Worm (Caenorhabditis elegans): ENCODE measurements around the gene gly-10.

gly-10 gene

ce11 chrIV:13755619-13756018, 23.3 kb upstream of the gly-10 start:
- TF ChIP-seq ztf-4 (tag; optimal IDR thresholded peaks at IDR 0.05) (no peak), aly-2 (tag; optimal IDR thresholded peaks at IDR 0.05) (no peak), ama-1 (optimal IDR thresholded peaks at IDR 0.05) (no peak), nhr-67 (tag; optimal IDR thresholded peaks at IDR 0.05) (no peak), ceh-28 (tag; optimal IDR thresholded peaks at IDR 0.05) (no peak), nfya-1 (tag; optimal IDR thresholded peaks at IDR 0.05; ENCODE audit: insufficient read depth) (no peak), pha-4 (tag; optimal IDR thresholded peaks at IDR 0.05) (no peak), hmg-11 (tag; optimal IDR thresholded peaks at IDR 0.05) (no peak), elt-3 (tag; optimal IDR thresholded peaks at IDR 0.05) (no peak), zag-1 (tag; optimal IDR thresholded peaks at IDR 0.05) (no peak)

- no peak for TF ChIP-seq fkh-2 (tag; optimal IDR thresholded peaks at IDR 0.05)
Measured at ce11 chrIV:13763449-13763848, 15.4 kb upstream of the gly-10 start.

ce11 chrIV:13764708-13765107, 14.2 kb upstream of the gly-10 start:
- peak; percentile 74 for TF ChIP-seq nfya-1 (tag; optimal IDR thresholded peaks at IDR 0.05; ENCODE audit: insufficient read depth)
- TF ChIP-seq nhr-67 (tag; optimal IDR thresholded peaks at IDR 0.05): no peak
- no peak for TF ChIP-seq aly-2 (tag; optimal IDR thresholded peaks at IDR 0.05)
- TF ChIP-seq pha-4 (tag; optimal IDR thresholded peaks at IDR 0.05): no peak
- no peak for TF ChIP-seq lin-39 (tag; optimal IDR thresholded peaks at IDR 0.05)

- TF ChIP-seq hmg-11 (tag; optimal IDR thresholded peaks at IDR 0.05) (no peak), jun-1 (tag; optimal IDR thresholded peaks at IDR 0.05) (no peak), nhr-25 (tag; optimal IDR thresholded peaks at IDR 0.05) (no peak), ceh-9 (tag; optimal IDR thresholded peaks at IDR 0.05) (no peak), nhr-23 (tag; optimal IDR thresholded peaks at IDR 0.05) (no peak), ceh-82 (tag; optimal IDR thresholded peaks at IDR 0.05) (no peak), egl-5 (tag; optimal IDR thresholded peaks at IDR 0.05) (no peak), tbx-2 (tag; optimal IDR thresholded peaks at IDR 0.05) (no peak), lin-15B (tag; optimal IDR thresholded peaks at IDR 0.05) (no peak), snpc-4 (tag; optimal IDR thresholded peaks at IDR 0.05) (no peak), zag-1 (tag; optimal IDR thresholded peaks at IDR 0.05) (no peak), sea-2 (GFP tag; optimal IDR thresholded peaks at IDR 0.05) (no peak), nhr-11 (tag; optimal IDR thresholded peaks at IDR 0.05) (no peak), nhr-76 (tag; optimal IDR thresholded peaks at IDR 0.05) (no peak), ama-1 (optimal IDR thresholded peaks at IDR 0.05) (no peak), pha-4 (tag; optimal IDR thresholded peaks at IDR 0.05) (no peak), nhr-77 (tag; optimal IDR thresholded peaks at IDR 0.05) (no peak), elt-1 (tag; optimal IDR thresholded peaks at IDR 0.05) (no peak), R02D3.7 (tag; optimal IDR thresholded peaks at IDR 0.05) (no peak)
Measured at ce11 chrIV:13774578-13774977, 4.3 kb upstream of the gly-10 start, which contains the start of gene Y45F10D.2. TSS of gene Y45F10D.2 (minus strand) at chrIV:13774678.

- TF ChIP-seq hmg-11 (tag; optimal IDR thresholded peaks at IDR 0.05) (no peak), pha-4 (tag; optimal IDR thresholded peaks at IDR 0.05) (peak; percentile 7)
Measured at ce11 chrIV:13776115-13776514, 2.8 kb upstream of the gly-10 start, which contains the start of gene Y45F10D.16. TSS of gene Y45F10D.16 (plus strand) at chrIV:13776415.

ce11 chrIV:13776745-13777144, 2.2 kb upstream of the gly-10 start:
- no peak for TF ChIP-seq ama-1 (optimal IDR thresholded peaks at IDR 0.05)
- no peak for TF ChIP-seq fos-1 (tag; optimal IDR thresholded peaks at IDR 0.05)

- no peak for TF ChIP-seq elt-1 (tag; optimal IDR thresholded peaks at IDR 0.05)
- TF ChIP-seq pqm-1 (tag; optimal IDR thresholded peaks at IDR 0.05): peak; percentile 27
- TF ChIP-seq hmg-11 (tag; optimal IDR thresholded peaks at IDR 0.05): peak; percentile 48
- peak; percentile 65 for TF ChIP-seq egl-5 (tag; optimal IDR thresholded peaks at IDR 0.05)
- TF ChIP-seq ceh-28 (tag; optimal IDR thresholded peaks at IDR 0.05): peak; percentile 6
- peak; percentile 27 for TF ChIP-seq R02D3.7 (tag; optimal IDR thresholded peaks at IDR 0.05)
- TF ChIP-seq pha-4 (tag; optimal IDR thresholded peaks at IDR 0.05): peak; percentile 95
- peak; percentile 73 for TF ChIP-seq nhr-25 (tag; optimal IDR thresholded peaks at IDR 0.05)
- TF ChIP-seq lin-15B (tag; optimal IDR thresholded peaks at IDR 0.05): peak; percentile 99
- TF ChIP-seq nhr-23 (tag; optimal IDR thresholded peaks at IDR 0.05): peak; percentile 80
- TF ChIP-seq sea-2 (GFP tag; optimal IDR thresholded peaks at IDR 0.05): no peak
- peak; percentile 78 for TF ChIP-seq snpc-4 (tag; optimal IDR thresholded peaks at IDR 0.05)
- TF ChIP-seq zag-1 (tag; optimal IDR thresholded peaks at IDR 0.05): no peak
- peak; percentile 89 for TF ChIP-seq nfya-1 (tag; optimal IDR thresholded peaks at IDR 0.05; ENCODE audit: insufficient read depth)
- no peak for TF ChIP-seq lsy-12 (tag; optimal IDR thresholded peaks at IDR 0.05)
- TF ChIP-seq elt-2 (tag; optimal IDR thresholded peaks at IDR 0.05): peak; percentile 37
- peak; percentile 85 for TF ChIP-seq lin-39 (tag; optimal IDR thresholded peaks at IDR 0.05)
Measured at ce11 chrIV:13777480-13777879, 1.4 kb upstream of the gly-10 start, which contains the start of gene rpl-18. TSS of gene rpl-18 (plus strand) at chrIV:13777865.

Data from whole organism, L3 larva.